Worm (Caenorhabditis elegans) whole organism, L4 larva: ENCODE data around the gene Y43F8C.23.

ENCODE experiments used
- F37D6.2 ChIP-seq: sonication (generic microtip); optimal IDR thresholded peaks from 2 replicates; lab custom pipeline; 2016; ENCODE audit warnings: mild to moderate bottlenecking, missing genetic modification characterization, missing compliant biosample characterization
- ces-1 ChIP-seq: fragments of 150-350 bp; sonication (generic microtip); optimal IDR thresholded peaks from 4 replicates; lab custom pipeline; 2014; ENCODE audit warnings: missing biosample characterization, missing genetic modification reagents, missing genetic modification characterization
- egl-43 ChIP-seq: fragments of 200-800 bp; sonication (Bioruptor generic); IDR thresholded peaks from 2 replicates; pipeline ENCODE4 v1.3.6; 2022; ENCODE audit warnings: missing genetic modification reagents, missing genetic modification characterization, missing compliant biosample characterization
- gei-8 ChIP-seq: fragments of 200-800 bp; sonication (Bioruptor generic); optimal IDR thresholded peaks from 2 replicates; lab custom pipeline; 2018; ENCODE audit warnings: mild to moderate bottlenecking, missing genetic modification characterization, missing compliant biosample characterization
- jun-1 ChIP-seq: fragments of 150-350 bp; optimal IDR thresholded peaks from 2 replicates; lab custom pipeline; 2014; ENCODE audit warnings: missing biosample characterization, missing genetic modification reagents, missing genetic modification characterization
- lin-38 ChIP-seq: fragments of 200-800 bp; sonication (Bioruptor generic); IDR thresholded peaks from 2 replicates; pipeline ENCODE4 v1.3.6; 2022; ENCODE audit warnings: missing genetic modification reagents, missing genetic modification characterization, missing compliant biosample characterization
- mep-1 ChIP-seq: fragments of 150-350 bp; sonication (generic microtip); optimal IDR thresholded peaks from 3 replicates; lab custom pipeline; 2014; ENCODE audit warnings: missing biosample characterization, missing genetic modification characterization
- nhr-10 ChIP-seq: fragments of 150-350 bp; optimal IDR thresholded peaks from 2 replicates; lab custom pipeline; 2014; ENCODE audit warnings: missing biosample characterization, missing genetic modification characterization
- nhr-25 ChIP-seq: sonication (generic microtip); optimal IDR thresholded peaks from 2 replicates; lab custom pipeline; 2017; ENCODE audit warnings: missing genetic modification characterization, mild to moderate bottlenecking, missing compliant biosample characterization, antibody characterized with exemption, moderate library complexity, borderline replicate concordance; ENCODE audit not compliant: insufficient read depth
- nhr-28 ChIP-seq: fragments of 150-350 bp; optimal IDR thresholded peaks from 2 replicates; lab custom pipeline; 2014; ENCODE audit warnings: missing biosample characterization, missing genetic modification characterization
- unc-130 ChIP-seq: sonication (generic microtip); optimal IDR thresholded peaks from 2 replicates; lab custom pipeline; 2016; ENCODE audit warnings: missing genetic modification reagents, missing genetic modification characterization, missing compliant biosample characterization
- unc-39 ChIP-seq: sonication (generic microtip); optimal IDR thresholded peaks from 2 replicates; lab custom pipeline; 2017; ENCODE audit warnings: missing biosample characterization, missing genetic modification characterization
- ztf-11 ChIP-seq: fragments of 150-350 bp; optimal IDR thresholded peaks from 2 replicates; lab custom pipeline; 2014; ENCODE audit warnings: missing biosample characterization, missing genetic modification characterization

ce11 chrV:19669959-19670358 is 41.6 kb downstream of the Y43F8C.23 start, which contains the start of gene Y43F8C.11:
- TF ChIP-seq ces-1 (GFP tag; lab: Kevin White, UChicago): no peak
- TF ChIP-seq nhr-10 (tag; lab: Kevin White, UChicago): no peak
- no peak for TF ChIP-seq nhr-25 (tag; lab: Kevin White, UChicago)
- no peak for TF ChIP-seq lin-38 (GFP tag; lab: Robert Waterston, UW)
- no peak for TF ChIP-seq gei-8 (GFP tag; lab: Kevin White, UChicago)
- no peak for TF ChIP-seq nhr-28 (tag; lab: Kevin White, UChicago)
- no peak for TF ChIP-seq ztf-11 (tag; lab: Kevin White, UChicago)
- no peak for TF ChIP-seq F37D6.2 (tag; lab: Kevin White, UChicago)
- no peak for TF ChIP-seq unc-39 (tag; lab: Kevin White, UChicago)
- no peak for TF ChIP-seq egl-43 (GFP tag; lab: Robert Waterston, UW)
- no peak for TF ChIP-seq jun-1 (tag; lab: Kevin White, UChicago)
- TF ChIP-seq mep-1: no peak
- TF ChIP-seq unc-130 (GFP tag; lab: Kevin White, UChicago): no peak
